Fruit fly (Drosophila melanogaster): Measurements from ENCODE around the gene CG4042.
A peak's percentile ranks its signal among the peaks of the same experiment; 100 is the strongest.

Gene CG4042

DNA sequence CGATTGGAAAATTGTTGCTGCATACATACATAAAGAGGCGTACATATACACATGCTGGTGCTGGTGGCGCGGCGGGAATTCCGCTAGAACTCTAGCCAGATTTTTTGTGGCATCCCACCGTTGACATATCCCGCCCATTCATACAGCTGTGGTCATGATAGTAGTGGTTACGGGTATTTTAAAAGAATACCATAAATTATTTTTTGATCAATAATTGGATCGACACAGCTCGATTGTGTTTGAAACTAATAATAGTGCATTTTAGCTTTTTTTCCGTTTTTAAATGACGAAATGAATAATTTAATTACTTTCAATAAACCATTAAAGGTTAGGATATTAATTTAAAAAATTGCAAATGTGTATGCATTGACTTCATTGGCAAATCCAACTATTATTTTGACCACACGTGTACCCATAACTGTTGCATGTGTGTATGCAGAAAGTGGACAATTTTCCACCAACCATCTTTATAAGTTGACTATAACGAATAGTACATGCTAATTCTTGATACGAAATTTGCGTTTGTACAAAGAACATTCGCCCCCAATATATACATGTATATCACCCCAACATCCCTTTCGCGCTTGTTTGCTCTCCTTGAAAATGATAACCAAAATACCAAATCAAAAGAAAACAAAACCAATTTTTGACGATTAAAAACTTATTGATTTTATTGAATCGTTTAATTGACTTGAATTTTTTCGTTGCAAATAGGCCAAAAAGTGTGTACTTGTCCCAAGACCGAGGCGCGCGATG, 762 bp upstream of the CG4042 start (continued):
- TF ChIP-seq lov (optimal IDR thresholded peaks at IDR 0.05) (no peak), lov (GFP tag; IDR thresholded peaks at IDR 0.05) (peak; percentile 78; the same call in 2 of the 3 replicates), Opbp (GFP tag; IDR thresholded peaks at IDR 0.05; ENCODE audit: partially characterized antibody) (0 out of 3 replicates have a peak, but pooled peaks have one; percentile 22), inv (GFP tag; IDR thresholded peaks at IDR 0.05; ENCODE audit: partially characterized antibody) (no peak), CG2202 (tag; optimal IDR thresholded peaks at IDR 0.05) (peak; percentile 48), stc (GFP tag; IDR thresholded peaks at IDR 0.05) (peak; percentile 84), CG1602 (GFP tag; optimal IDR thresholded peaks at IDR 0.05) (peak; percentile 73), CTCF (GFP tag; optimal IDR thresholded peaks at IDR 0.05) (peak; percentile 14), CG17829 (tag; optimal IDR thresholded peaks at IDR 0.05) (peak; percentile 85), scrt (GFP tag; optimal IDR thresholded peaks at IDR 0.05) (peak; percentile 66), NFAT (GFP tag; IDR thresholded peaks at IDR 0.05) (peak; percentile 77), Dref (GFP tag; IDR thresholded peaks at IDR 0.05) (no peak), croc (GFP tag; conservative IDR thresholded peaks at IDR 0.05) (0 out of 3 replicates have a peak, but pooled peaks have one; percentile 13), hbn (GFP tag; IDR thresholded peaks at IDR 0.05; ENCODE audit: partially characterized antibody) (no peak), CG11723 (GFP tag; optimal IDR thresholded peaks at IDR 0.05) (peak; percentile 4), CG14441 (GFP tag; IDR thresholded peaks at IDR 0.05) (peak; percentile 81), Poxn (GFP tag; IDR thresholded peaks at IDR 0.05) (no peak), CG6854 (GFP tag; optimal IDR thresholded peaks at IDR 0.05) (peak; percentile 70), hkb (optimal IDR thresholded peaks at IDR 0.05) (no peak), hkb (GFP tag; IDR thresholded peaks at IDR 0.05) (peak; percentile 94), sisA (GFP tag; IDR thresholded peaks at IDR 0.05) (peak; percentile 66), CG6765 (GFP tag; optimal IDR thresholded peaks at IDR 0.05) (peak; percentile 42), CG7357 (GFP tag; IDR thresholded peaks at IDR 0.05) (peak; percentile 54; the same call in 2 of the 3 replicates), crc (GFP tag; optimal IDR thresholded peaks at IDR 0.05) (no peak), CG7963 (GFP tag; IDR thresholded peaks at IDR 0.05; ENCODE audit: partially characterized antibody) (no peak), CG8359 (GFP tag; optimal IDR thresholded peaks at IDR 0.05; ENCODE audit: borderline replicate concordance) (peak; percentile 30), maf-S (GFP tag; optimal IDR thresholded peaks at IDR 0.05) (peak; percentile 65), cg (GFP tag; optimal IDR thresholded peaks at IDR 0.05) (peak; percentile 74), Chrac-16 (GFP tag; optimal IDR thresholded peaks at IDR 0.05) (peak; percentile 73), prd (optimal IDR thresholded peaks at IDR 0.05) (no peak), prd (GFP tag; IDR thresholded peaks at IDR 0.05) (peak; percentile 82), Mad (GFP tag; optimal IDR thresholded peaks at IDR 0.05) (peak; percentile 55), CG16813 (GFP tag; IDR thresholded peaks at IDR 0.05; ENCODE audit: partially characterized antibody) (no peak), chn (GFP tag; optimal IDR thresholded peaks at IDR 0.05) (peak; percentile 75), az2 (GFP tag; optimal IDR thresholded peaks at IDR 0.05) (peak; percentile 83), mirr (GFP tag; optimal IDR thresholded peaks at IDR 0.05) (peak; percentile 45), bigmax (GFP tag; optimal IDR thresholded peaks at IDR 0.05) (peak; percentile 28), CG18011 (GFP tag; optimal IDR thresholded peaks at IDR 0.05) (no peak), CG14014 (GFP tag; IDR thresholded peaks at IDR 0.05) (peak; percentile 81; the same call in 1 of the 2 replicates), CG17612 (GFP tag; IDR thresholded peaks at IDR 0.05) (no peak), disco-r (GFP tag; optimal IDR thresholded peaks at IDR 0.05) (peak; percentile 49), CG9797 (GFP tag; optimal IDR thresholded peaks at IDR 0.05) (no peak), B-H2 (GFP tag; optimal IDR thresholded peaks at IDR 0.05) (no peak), CG11247 (GFP tag; IDR thresholded peaks at IDR 0.05) (peak; percentile 78), Max (GFP tag; optimal IDR thresholded peaks at IDR 0.05) (peak; percentile 75), CG11560 (tag; IDR thresholded peaks at IDR 0.05) (peak; percentile 38; the same call in 1 of the 3 replicates), CG4820 (GFP tag; optimal IDR thresholded peaks at IDR 0.05) (peak; percentile 71), CG10267 (tag; optimal IDR thresholded peaks at IDR 0.05) (peak; percentile 76), CG2712 (tag; optimal IDR thresholded peaks at IDR 0.05) (peak; percentile 84), HLHmδ (GFP tag; optimal IDR thresholded peaks at IDR 0.05) (no peak)

Data from whole organism, embryonic.